Worm (Caenorhabditis elegans) whole organism, L3 larva: ENCODE data around the gene rpoa-1.
"Not testable (repeated sequence)": the region's sequence is repeated elsewhere in the genome, so short reads cannot be mapped to it uniquely, and the experiment has no call there.

ENCODE experiments used
- ama-1 ChIP-seq: fragments of 150-350 bp; optimal IDR thresholded peaks from 2 replicates; lab custom pipeline; 2018
- elt-3 ChIP-seq, 3 experiments: fragments of 150-350 bp in 1 of 3; sonication (generic microtip) in 2 of 3; optimal IDR thresholded peaks; 2 replicates in 2 of 3; 4 replicates in 1 of 3; lab custom pipeline; 2014 to 2017; ENCODE audit warnings: missing biosample characterization in 3 of 3, missing genetic modification characterization in 3 of 3

DNA sequence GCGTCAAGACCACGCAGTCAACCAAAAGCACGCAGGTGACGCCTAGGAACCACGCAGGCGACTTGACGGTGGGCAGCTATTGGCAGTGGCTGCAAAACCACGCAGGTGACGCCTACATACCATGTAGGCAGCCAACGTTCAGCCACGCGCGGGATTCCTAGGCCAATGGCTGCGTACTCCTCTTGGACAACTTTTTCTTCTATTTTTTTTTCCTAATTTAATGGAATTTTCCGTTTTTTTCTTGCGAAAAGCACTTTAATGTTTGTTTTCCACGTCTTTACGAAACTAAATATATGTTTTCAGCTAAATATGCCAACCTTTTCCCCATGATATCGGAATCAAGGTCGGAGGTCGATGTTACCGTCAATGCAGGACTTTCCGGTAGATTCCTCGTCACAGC, 39.9 kb downstream of the rpoa-1 start, which contains the start of gene C31C9.9:
- not testable (repeated sequence) for TF ChIP-seq ama-1 (lab: Kevin White, UChicago); elt-3 (tag; optimal IDR thresholded peaks at IDR 0.05; lab: Kevin White, UChicago)
